Worm (Caenorhabditis elegans) whole organism, L4/young adult: Measurements from ENCODE around the gene str-16.

Experiments
- W03F9.2 ChIP-seq: fragments of 150-350 bp; optimal IDR thresholded peaks from 2 replicates; lab custom pipeline; 2014; ENCODE audit warnings: missing biosample characterization, missing genetic modification characterization
- dao-5 ChIP-seq: sonication (generic microtip); optimal IDR thresholded peaks from 2 replicates; lab custom pipeline; 2016; ENCODE audit warnings: missing genotype, missing genetic modification characterization, moderate library complexity, missing compliant biosample characterization
- him-1 ChIP-seq: sonication (generic microtip); optimal IDR thresholded peaks from 2 replicates; lab custom pipeline; 2016; ENCODE audit warnings: missing genotype, missing genetic modification reagents, missing genetic modification characterization, missing compliant biosample characterization

Gene str-16

ce11 chrV:3273156-3273555 lies 36.5 kb downstream of the str-16 start, which contains the start of gene T28A11.20:
Gene T28A11.20, minus strand, starts transcription at chrV:3273256.
- TF ChIP-seq dao-5 (tag; lab: Kevin White, UChicago) (no peak), W03F9.2 (tag; lab: Kevin White, UChicago) (no peak)

- no peak for TF ChIP-seq dao-5 (tag; lab: Kevin White, UChicago)
- TF ChIP-seq W03F9.2 (tag; lab: Kevin White, UChicago) = no peak
- no peak for TF ChIP-seq him-1 (tag; lab: Kevin White, UChicago)
Observed at ce11 chrV:3273577-3274100, 37.0 kb downstream of the str-16 start, which contains the start of gene T28A11.4. Gene T28A11.4, plus strand, starts transcription at chrV:3274050.

ce11 chrV:3275033-3275432 lies 38.4 kb downstream of the str-16 start, which contains the start of gene T28A11.3:
Gene T28A11.3, plus strand, starts transcription at chrV:3275333.
- TF ChIP-seq W03F9.2 (tag; lab: Kevin White, UChicago) (no peak), him-1 (tag; lab: Kevin White, UChicago) (no peak), dao-5 (tag; lab: Kevin White, UChicago) (no peak)

- TF ChIP-seq him-1 (tag; lab: Kevin White, UChicago) = no peak
- no peak for TF ChIP-seq W03F9.2 (tag; lab: Kevin White, UChicago)
- no peak for TF ChIP-seq dao-5 (tag; lab: Kevin White, UChicago)
Observed at ce11 chrV:3276184-3276583, 39.5 kb downstream of the str-16 start.

- TF ChIP-seq him-1 (tag; lab: Kevin White, UChicago) (no peak), dao-5 (tag; lab: Kevin White, UChicago) (no peak), W03F9.2 (tag; lab: Kevin White, UChicago) (no peak)
Observed at ce11 chrV:3278101-3278639, 41.5 kb downstream of the str-16 start, which contains the start of gene fbxa-64. Gene fbxa-64, minus strand, starts transcription at chrV:3278151.

ce11 chrV:3279138-3279537 lies 42.5 kb downstream of the str-16 start:
- TF ChIP-seq W03F9.2 (tag; lab: Kevin White, UChicago) (no peak), him-1 (tag; lab: Kevin White, UChicago) (no peak), dao-5 (tag; lab: Kevin White, UChicago) (no peak)

ce11 chrV:3280009-3280408 lies 43.3 kb downstream of the str-16 start, which contains the start of gene T28A11.2:
Gene T28A11.2, plus strand, starts transcription at chrV:3280379.
- TF ChIP-seq W03F9.2 (tag; lab: Kevin White, UChicago) (no peak), him-1 (tag; lab: Kevin White, UChicago) (no peak), dao-5 (tag; lab: Kevin White, UChicago) (no peak)

ce11 chrV:3281523-3281922 lies 44.8 kb downstream of the str-16 start, which contains the start of gene T28A11.25:
Gene T28A11.25, plus strand, starts transcription at chrV:3281823.
- TF ChIP-seq him-1 (tag; lab: Kevin White, UChicago) (no peak), W03F9.2 (tag; lab: Kevin White, UChicago) (no peak), dao-5 (tag; lab: Kevin White, UChicago) (no peak)

- no peak for TF ChIP-seq dao-5 (tag; lab: Kevin White, UChicago)
- no peak for TF ChIP-seq him-1 (tag; lab: Kevin White, UChicago)
- TF ChIP-seq W03F9.2 (tag; lab: Kevin White, UChicago) = no peak
Observed at ce11 chrV:3282957-3283356, 46.3 kb downstream of the str-16 start, which contains the start of gene str-64. Gene str-64, plus strand, starts transcription at chrV:3283257.

- TF ChIP-seq dao-5 (tag; lab: Kevin White, UChicago) (no peak), him-1 (tag; lab: Kevin White, UChicago) (no peak), W03F9.2 (tag; lab: Kevin White, UChicago) (no peak)
Observed at ce11 chrV:3284629-3285028, 48.0 kb downstream of the str-16 start, which contains the start of gene F35F10.5. Gene F35F10.5, plus strand, starts transcription at chrV:3284929.

ce11 chrV:3287330-3287729 lies 50.7 kb downstream of the str-16 start, which contains the start of gene F35F10.7:
Gene F35F10.7, minus strand, starts transcription at chrV:3287430.
- TF ChIP-seq W03F9.2 (tag; lab: Kevin White, UChicago) (no peak), dao-5 (tag; lab: Kevin White, UChicago) (no peak), him-1 (tag; lab: Kevin White, UChicago) (no peak)

- TF ChIP-seq W03F9.2 (tag; lab: Kevin White, UChicago) = no peak
- TF ChIP-seq dao-5 (tag; lab: Kevin White, UChicago) = no peak
- no peak for TF ChIP-seq him-1 (tag; lab: Kevin White, UChicago)
Observed at ce11 chrV:3288134-3288533, 51.5 kb downstream of the str-16 start.

ce11 chrV:3289267-3289666 lies 52.6 kb downstream of the str-16 start, which contains the start of gene F35F10.6:
Gene F35F10.6, minus strand, starts transcription at chrV:3289367.
- TF ChIP-seq W03F9.2 (tag; lab: Kevin White, UChicago) = no peak
- TF ChIP-seq dao-5 (tag; lab: Kevin White, UChicago) = no peak
- TF ChIP-seq him-1 (tag; lab: Kevin White, UChicago) = no peak
